Fruit fly (Drosophila melanogaster) whole organism, adult: ENCODE results near the gene HipHop.

Source experiments
- CG1620 ChIP-seq: fragments of 200-800 bp; sonication (Bioruptor generic); optimal IDR thresholded peaks from 2 replicates; lab custom pipeline; 2016; ENCODE audit warnings: missing biosample characterization, missing genetic modification characterization
- CG33017 ChIP-seq: fragments of 200-800 bp; sonication (Bioruptor generic); optimal IDR thresholded peaks from 2 replicates; lab custom pipeline; 2018; ENCODE audit warnings: missing biosample characterization, mild to moderate bottlenecking, missing genetic modification characterization, moderate library complexity
- CG5204 ChIP-seq: fragments of 200-800 bp; sonication (Bioruptor generic); optimal IDR thresholded peaks from 2 replicates; lab custom pipeline; 2016; ENCODE audit warnings: missing biosample characterization, missing genetic modification characterization
- CG7101 ChIP-seq: fragments of 200-800 bp; sonication (Bioruptor generic); optimal IDR thresholded peaks from 2 replicates; lab custom pipeline; 2018; ENCODE audit warnings: missing biosample characterization, mild to moderate bottlenecking, missing genetic modification characterization, moderate library complexity
- Clk ChIP-seq: fragments of 200-800 bp; sonication (Bioruptor generic); optimal IDR thresholded peaks from 2 replicates; lab custom pipeline; 2017; ENCODE audit warnings: missing biosample characterization, missing genetic modification characterization
- Crg-1 ChIP-seq: fragments of 200-800 bp; sonication (Bioruptor generic); optimal IDR thresholded peaks from 2 replicates; lab custom pipeline; 2016; ENCODE audit warnings: missing biosample characterization, missing genetic modification characterization
- Mnt ChIP-seq: fragments of 200-800 bp; sonication (Bioruptor generic); optimal IDR thresholded peaks from 2 replicates; lab custom pipeline; 2016; ENCODE audit warnings: missing biosample characterization, mild to moderate bottlenecking, missing genetic modification characterization
- bab1 ChIP-seq: fragments of 200-800 bp; sonication (Bioruptor generic); optimal IDR thresholded peaks from 3 replicates; lab custom pipeline; 2019; ENCODE audit warnings: missing biosample characterization, mild to moderate bottlenecking, missing genetic modification characterization, moderate library complexity
- cic ChIP-seq: fragments of 200-800 bp; sonication (Bioruptor generic); optimal IDR thresholded peaks from 2 replicates; lab custom pipeline; 2017; ENCODE audit warnings: missing biosample characterization, mild to moderate bottlenecking, missing genetic modification characterization, moderate library complexity
- cnc ChIP-seq, 2 experiments: fragments of >200 bp; optimal IDR thresholded peaks; 2 replicates each; lab custom pipeline; 2017
- kay ChIP-seq: fragments of 200-800 bp; sonication (Bioruptor generic); peaks from one replicate; lab custom pipeline; 2016; ENCODE audit warnings: missing biosample characterization, missing genetic modification characterization, borderline replicate concordance
- pad ChIP-seq: fragments of 200-800 bp; sonication (Bioruptor generic); optimal IDR thresholded peaks from 3 replicates; lab custom pipeline; 2017; ENCODE audit warnings: missing biosample characterization, missing genetic modification characterization, mild to moderate bottlenecking, moderate library complexity, missing genetic modification reagents

- TF ChIP-seq Mnt (GFP tag; lab: Kevin White, UChicago) (no peak), CG1620 (no peak), pad (GFP tag; lab: Kevin White, UChicago) (no peak), Clk (GFP tag; lab: Kevin White, UChicago) (no peak), Crg-1 (GFP tag; lab: Kevin White, UChicago) (no peak), CG7101 (tag; lab: Kevin White, UChicago) (no peak), kay (GFP tag; lab: Kevin White, UChicago) (no peak), cic (GFP tag; lab: Kevin White, UChicago) (no peak), bab1 (GFP tag; lab: Kevin White, UChicago) (no peak), CG33017 (tag; lab: Kevin White, UChicago) (no peak), cnc (optimal IDR thresholded peaks at IDR 0.05; lab: Kevin White, UChicago) (no peak), CG5204 (no peak)
These were observed 24.9 kb downstream of the HipHop start for dm6 chr3L:18845833-18846232.
